Fruit fly (Drosophila melanogaster): ENCODE data around the gene CG17026.

CG17026 gene

DNA sequence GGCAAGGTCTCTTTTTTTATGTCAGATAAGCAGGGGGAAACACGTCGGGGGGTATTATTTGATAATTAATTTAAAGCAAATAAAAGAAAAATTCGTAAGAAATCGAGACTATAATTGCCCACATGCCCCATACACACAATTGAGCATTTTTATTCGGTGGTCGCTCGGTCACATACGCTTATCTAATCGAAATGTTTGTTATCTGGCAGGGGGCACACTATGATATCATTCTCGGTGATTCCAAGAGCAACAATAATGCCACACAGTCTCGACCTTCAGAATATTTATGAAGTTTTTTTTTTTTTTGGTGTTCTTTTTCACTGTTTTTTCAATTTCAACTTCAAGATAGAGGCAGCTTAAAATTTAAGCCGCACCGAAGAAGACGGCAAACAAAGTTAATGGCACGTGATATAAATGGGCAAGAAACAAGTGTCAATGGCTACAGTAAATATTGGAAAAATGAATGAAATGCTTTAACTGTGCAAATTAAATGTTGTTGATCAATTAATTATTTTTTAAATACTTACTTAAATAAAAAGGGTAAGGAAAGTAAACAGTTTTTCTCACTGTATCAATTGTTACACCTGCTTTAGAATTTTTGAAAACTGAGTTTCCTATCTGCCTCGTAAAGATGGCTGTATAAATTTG lies 24.3 kb downstream of the CG17026 start (continued):
- TF ChIP-seq CG9876 (GFP tag; optimal IDR thresholded peaks at IDR 0.05): no peak
- no peak for TF ChIP-seq Optix (GFP tag; IDR thresholded peaks at IDR 0.05)
- TF ChIP-seq Bdp1 (GFP tag; optimal IDR thresholded peaks at IDR 0.05): no peak
- no peak for TF ChIP-seq da (GFP tag; optimal IDR thresholded peaks at IDR 0.05)
- TF ChIP-seq Awh (GFP tag; IDR thresholded peaks at IDR 0.05): no peak
- peak; percentile 26 for TF ChIP-seq ind (GFP tag; optimal IDR thresholded peaks at IDR 0.05)
- 0 out of 3 replicates have a peak, but pooled peaks have one; percentile 51 for TF ChIP-seq C15 (GFP tag; IDR thresholded peaks at IDR 0.05)
- peak; percentile 61; the same call in 2 of the 3 replicates for TF ChIP-seq so (GFP tag; IDR thresholded peaks at IDR 0.05)
- no peak for TF ChIP-seq gsb (GFP tag; IDR thresholded peaks at IDR 0.05)
- TF ChIP-seq danr (GFP tag; IDR thresholded peaks at IDR 0.05): no peak
- no peak for TF ChIP-seq fd102C (GFP tag; optimal IDR thresholded peaks at IDR 0.05)
- TF ChIP-seq CG5180 (GFP tag; optimal IDR thresholded peaks at IDR 0.05): peak; percentile 24
- peak; percentile 22 for TF ChIP-seq nau (GFP tag; optimal IDR thresholded peaks at IDR 0.05)
- peak; percentile 23 for TF ChIP-seq Dek (tag; optimal IDR thresholded peaks at IDR 0.05)
- TF ChIP-seq CG10366 (GFP tag; IDR thresholded peaks at IDR 0.05): peak; percentile 24; the same call in 1 of the 2 replicates
- no peak for TF ChIP-seq tx (GFP tag; optimal IDR thresholded peaks at IDR 0.05)
- TF ChIP-seq slou (GFP tag; optimal IDR thresholded peaks at IDR 0.05): no peak
- no peak for TF ChIP-seq TFAM (GFP tag; optimal IDR thresholded peaks at IDR 0.05)
- no peak for TF ChIP-seq cato (GFP tag; optimal IDR thresholded peaks at IDR 0.05; ENCODE audit: borderline replicate concordance)
- no peak for TF ChIP-seq CG3163 (GFP tag; optimal IDR thresholded peaks at IDR 0.05)
- TF ChIP-seq CG11085 (GFP tag; IDR thresholded peaks at IDR 0.05): 0 out of 2 replicates have a peak, but pooled peaks have one; percentile 32
- no peak for TF ChIP-seq hbn (GFP tag; IDR thresholded peaks at IDR 0.05; ENCODE audit: partially characterized antibody)
- no peak for TF ChIP-seq Lim3 (GFP tag; IDR thresholded peaks at IDR 0.05)
- TF ChIP-seq CG11398 (GFP tag; optimal IDR thresholded peaks at IDR 0.05): no peak
- no peak for TF ChIP-seq sima (GFP tag; optimal IDR thresholded peaks at IDR 0.05)
- TF ChIP-seq CG12219 (GFP tag; optimal IDR thresholded peaks at IDR 0.05): peak; percentile 28
- no peak for TF ChIP-seq nerfin-2 (GFP tag; IDR thresholded peaks at IDR 0.05; ENCODE audit: partially characterized antibody)
- TF ChIP-seq repo (GFP tag; optimal IDR thresholded peaks at IDR 0.05): no peak
- TF ChIP-seq crol (GFP tag; IDR thresholded peaks at IDR 0.05): peak; percentile 50
- no peak for TF ChIP-seq CG6272 (GFP tag; IDR thresholded peaks at IDR 0.05)
- peak; percentile 25 for TF ChIP-seq salm (tag; optimal IDR thresholded peaks at IDR 0.05)
- peak; percentile 68 for TF ChIP-seq CG13296 (GFP tag; optimal IDR thresholded peaks at IDR 0.05)
- TF ChIP-seq tll (GFP tag; optimal IDR thresholded peaks at IDR 0.05): no peak
- TF ChIP-seq CG12299 (tag; optimal IDR thresholded peaks at IDR 0.05): no peak
- no peak for TF ChIP-seq ems (GFP tag; optimal IDR thresholded peaks at IDR 0.05)
- TF ChIP-seq tap (tag; optimal IDR thresholded peaks at IDR 0.05): no peak
- peak; percentile 48 for TF ChIP-seq grn (GFP tag; optimal IDR thresholded peaks at IDR 0.05)
- no peak for TF ChIP-seq CG15073 (GFP tag; optimal IDR thresholded peaks at IDR 0.05)
- no peak for TF ChIP-seq CG10959 (GFP tag; IDR thresholded peaks at IDR 0.05)
- TF ChIP-seq CG12659 (GFP tag; optimal IDR thresholded peaks at IDR 0.05): peak; percentile 30
- no peak for TF ChIP-seq Ets97D (GFP tag; optimal IDR thresholded peaks at IDR 0.05)
- TF ChIP-seq esg (GFP tag; conservative IDR thresholded peaks at IDR 0.05): 0 out of 2 replicates have a peak, but pooled peaks have one; percentile 13
- no peak for TF ChIP-seq run (tag; optimal IDR thresholded peaks at IDR 0.05)
- TF ChIP-seq Myb (GFP tag; optimal IDR thresholded peaks at IDR 0.05): no peak
- no peak for TF ChIP-seq ab (GFP tag; optimal IDR thresholded peaks at IDR 0.05)
- TF ChIP-seq shn (GFP tag; optimal IDR thresholded peaks at IDR 0.05): no peak
- no peak for TF ChIP-seq corto (GFP tag; optimal IDR thresholded peaks at IDR 0.05)
- no peak for TF ChIP-seq Bteb2 (GFP tag; optimal IDR thresholded peaks at IDR 0.05)
- TF ChIP-seq CG2120 (GFP tag; optimal IDR thresholded peaks at IDR 0.05): peak; percentile 72
- no peak for TF ChIP-seq Lhr (GFP tag; optimal IDR thresholded peaks at IDR 0.05)
- peak; percentile 27 for TF ChIP-seq D19A (tag; optimal IDR thresholded peaks at IDR 0.05)

All from whole organism, embryonic.